Worm (Caenorhabditis elegans): ENCODE measurements around the gene F41C3.1.

F41C3.1 gene

DNA sequence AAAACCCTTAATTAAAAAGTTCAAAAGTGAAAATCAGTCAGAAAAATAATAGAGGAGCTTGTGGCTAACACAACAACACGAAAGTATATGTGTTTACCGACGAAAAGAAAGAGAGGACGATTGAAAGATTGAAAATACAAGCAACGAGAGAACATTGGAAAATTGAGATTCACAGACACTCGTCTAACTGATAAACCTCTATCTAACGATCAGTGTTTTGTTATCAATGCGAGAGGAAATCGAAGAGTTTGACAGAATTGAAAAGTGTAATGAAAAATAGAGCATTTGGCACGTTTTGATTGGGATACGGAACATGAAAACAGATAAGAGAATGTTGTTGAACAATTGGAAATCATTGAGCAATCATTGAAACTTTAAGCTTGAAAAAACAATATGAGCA is 23.4 kb upstream of the F41C3.1 start (continued):
- TF ChIP-seq nhr-111 (GFP tag; optimal IDR thresholded peaks at IDR 0.05) = no peak
- TF ChIP-seq vab-7 (GFP tag; IDR thresholded peaks at IDR 0.05) = no peak
- TF ChIP-seq Y105C5A.15 (GFP tag; IDR thresholded peaks at IDR 0.05) = no peak
- peak; percentile 18 for TF ChIP-seq mep-1 (tag; optimal IDR thresholded peaks at IDR 0.05)
- TF ChIP-seq php-3 (GFP tag; IDR thresholded peaks at IDR 0.05) = peak; percentile 50; the same call in 1 of the 2 replicates
- TF ChIP-seq hlh-30 (tag; optimal IDR thresholded peaks at IDR 0.05; ENCODE audit: insufficient read depth) = peak; percentile 31
- peak; percentile 62 for TF ChIP-seq nhr-11 (tag; optimal IDR thresholded peaks at IDR 0.05)
- peak; percentile 33 for TF ChIP-seq T20F7.1 (GFP tag; optimal IDR thresholded peaks at IDR 0.05)
- peak; percentile 99 for TF ChIP-seq pqm-1 (tag; optimal IDR thresholded peaks at IDR 0.05)
- TF ChIP-seq ama-1 (optimal IDR thresholded peaks at IDR 0.05) = no peak
- peak; percentile 92 for TF ChIP-seq dve-1 (tag; optimal IDR thresholded peaks at IDR 0.05; ENCODE audit: insufficient read depth)

DNA sequence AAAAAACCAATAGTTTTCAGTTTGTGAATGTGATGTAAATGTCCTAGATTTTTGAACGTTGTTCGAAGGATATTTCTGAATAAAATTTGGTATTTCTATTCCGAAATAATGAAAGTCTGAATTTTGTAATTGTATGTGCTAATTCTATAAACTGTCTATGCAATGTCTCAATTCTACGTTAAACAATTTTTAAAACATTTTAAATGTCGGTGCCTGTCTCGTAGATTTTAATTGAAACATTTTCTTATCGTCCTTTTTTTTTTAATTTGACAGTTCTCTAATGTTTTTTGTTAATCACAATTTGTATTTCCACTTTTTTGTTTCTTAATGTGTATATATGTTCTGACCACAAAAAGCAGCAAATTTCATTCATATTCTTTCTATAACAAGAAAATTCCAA is 22.4 kb upstream of the F41C3.1 start, which contains the start of gene F41C3.7:
F41C3.7 (plus strand) TSS at position 301 of the 400 bp plus-strand sequence.
- no peak for TF ChIP-seq mdl-1 (tag; optimal IDR thresholded peaks at IDR 0.05)
- no peak for TF ChIP-seq ceh-20 (GFP tag; IDR thresholded peaks at IDR 0.05)
- TF ChIP-seq nhr-10 (tag; optimal IDR thresholded peaks at IDR 0.05) = no peak
- TF ChIP-seq vab-7 (GFP tag; IDR thresholded peaks at IDR 0.05) = no peak
- no peak for TF ChIP-seq fos-1 (tag; optimal IDR thresholded peaks at IDR 0.05)
- TF ChIP-seq attf-4 (tag; optimal IDR thresholded peaks at IDR 0.05) = no peak
- TF ChIP-seq lin-1 (GFP tag; IDR thresholded peaks at IDR 0.05) = no peak
- TF ChIP-seq ZK546.5 (tag; optimal IDR thresholded peaks at IDR 0.05) = no peak
- TF ChIP-seq daf-16 (GFP tag; optimal IDR thresholded peaks at IDR 0.05) = no peak
- no peak for TF ChIP-seq daf-16 (tag; optimal IDR thresholded peaks at IDR 0.05)
- TF ChIP-seq ceh-82 (tag; optimal IDR thresholded peaks at IDR 0.05) = no peak
- no peak for TF ChIP-seq dmd-9 (GFP tag; IDR thresholded peaks at IDR 0.05)
- TF ChIP-seq zfp-2 (tag; optimal IDR thresholded peaks at IDR 0.05) = no peak
- no peak for TF ChIP-seq gei-8 (GFP tag; optimal IDR thresholded peaks at IDR 0.05)
- no peak for TF ChIP-seq nhr-48 (tag; optimal IDR thresholded peaks at IDR 0.05)
- no peak for TF ChIP-seq zip-2 (tag; optimal IDR thresholded peaks at IDR 0.05)

DNA sequence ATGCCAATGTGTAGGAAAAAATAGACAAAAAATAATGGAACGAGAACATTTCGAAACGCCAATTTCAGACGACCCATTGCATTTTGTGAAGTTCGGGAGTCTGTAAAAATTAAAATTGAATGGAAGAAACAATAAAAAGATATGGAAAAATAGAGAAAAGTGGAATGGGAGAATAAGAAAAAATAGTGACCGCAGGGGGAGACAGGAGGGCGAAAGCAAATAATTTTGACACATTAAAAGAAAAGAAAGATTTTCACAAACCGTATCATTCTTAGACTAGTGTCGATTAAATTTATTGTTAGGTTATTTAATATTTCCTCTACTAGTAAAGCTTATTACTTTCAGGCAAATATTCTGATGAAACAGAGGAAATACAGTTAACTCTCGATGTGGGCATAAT is 18.3 kb upstream of the F41C3.1 start, which contains the start of gene F41C3.11:
F41C3.11 (minus strand) TSS at position 101 of the 400 bp plus-strand sequence.
- TF ChIP-seq hlh-30 (tag; optimal IDR thresholded peaks at IDR 0.05; ENCODE audit: insufficient read depth) (no peak), madf-9 (GFP tag; conservative IDR thresholded peaks at IDR 0.05) (no peak), hmg-1.1 (GFP tag; IDR thresholded peaks at IDR 0.05) (no peak), ztf-7 (tag; optimal IDR thresholded peaks at IDR 0.05) (no peak), zag-1 (tag; optimal IDR thresholded peaks at IDR 0.05) (no peak), hlh-11 (tag; optimal IDR thresholded peaks at IDR 0.05) (no peak), lin-1 (GFP tag; IDR thresholded peaks at IDR 0.05) (no peak), tag-97 (GFP tag; IDR thresholded peaks at IDR 0.05) (no peak), tra-1 (GFP tag; IDR thresholded peaks at IDR 0.05) (no peak), lin-29 (GFP tag; IDR thresholded peaks at IDR 0.05) (no peak), nhr-76 (tag; optimal IDR thresholded peaks at IDR 0.05) (no peak), saeg-2 (GFP tag; IDR thresholded peaks at IDR 0.05) (no peak), ama-1 (optimal IDR thresholded peaks at IDR 0.05) (no peak), gei-8 (GFP tag; optimal IDR thresholded peaks at IDR 0.05) (no peak), mxl-2 (GFP tag; conservative IDR thresholded peaks at IDR 0.05) (no peak)

DNA sequence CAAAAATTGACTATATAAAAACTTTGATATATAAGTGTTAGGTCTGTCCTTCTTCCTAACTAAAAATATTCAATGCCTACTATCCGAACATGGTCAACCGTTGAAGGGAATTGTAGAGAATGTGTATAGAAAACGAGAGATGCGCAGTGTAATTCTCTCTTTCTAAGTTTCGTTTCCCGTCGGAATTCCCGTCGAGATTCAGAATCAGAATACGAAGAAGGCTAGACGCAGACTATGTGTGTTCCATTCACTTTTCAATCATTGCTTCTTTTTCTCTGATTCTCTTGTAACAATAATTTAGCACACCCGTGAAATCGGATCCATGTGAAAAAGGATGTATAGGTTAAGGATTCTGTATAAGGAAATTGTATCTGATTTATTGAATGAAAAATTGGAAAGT is 17.6 kb upstream of the F41C3.1 start:
- TF ChIP-seq nhr-25 (tag; optimal IDR thresholded peaks at IDR 0.05; ENCODE audit: borderline replicate concordance, insufficient read depth) = peak; percentile 56
- TF ChIP-seq sdz-12 (GFP tag; optimal IDR thresholded peaks at IDR 0.05) = no peak
- TF ChIP-seq nhr-28 (tag; optimal IDR thresholded peaks at IDR 0.05) = peak; percentile 48
- no peak for TF ChIP-seq unc-62 (GFP tag; optimal IDR thresholded peaks at IDR 0.05 in 1 of 2)
- TF ChIP-seq unc-62 (tag; optimal IDR thresholded peaks at IDR 0.05) = no peak

Data from whole organism, L4 larva.